Fruit fly (Drosophila melanogaster): ENCODE results near the gene PIG-F.

DNA sequence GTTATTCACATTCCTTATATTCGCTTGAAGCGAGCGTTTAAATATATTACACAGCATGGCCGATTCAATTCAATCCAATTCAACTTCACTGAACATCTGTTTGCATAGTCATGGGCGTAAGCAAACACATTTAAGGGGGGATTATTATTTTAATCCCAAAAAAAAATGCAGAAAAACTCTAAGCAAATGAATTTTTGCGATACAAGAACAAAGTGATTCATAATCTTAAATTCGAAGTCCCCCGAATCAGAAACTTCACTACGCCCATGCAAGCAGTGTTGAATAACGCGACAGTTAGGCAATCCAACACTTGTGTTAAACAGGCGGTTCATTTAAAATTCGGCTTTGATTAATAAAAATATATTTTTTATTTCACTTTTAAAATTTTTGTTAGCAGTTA, 21.8 kb upstream of the PIG-F start, which contains the start of gene CG14100:
- TF ChIP-seq CG8478 (optimal IDR thresholded peaks at IDR 0.05), result no peak
- TF ChIP-seq CTCF (optimal IDR thresholded peaks at IDR 0.05), result no peak
